Fruit fly (Drosophila melanogaster) whole organism, embryonic: Measurements from ENCODE around the gene CG6800.

Source experiments
- Ada2b ChIP-seq: fragments of 200-800 bp; sonication (Bioruptor generic); IDR thresholded peaks from 2 replicates; pipeline ENCODE4 v1.3.6; 2022; ENCODE audit warnings: missing biosample characterization, missing genetic modification characterization
- Antp ChIP-seq: fragments of 200-800 bp; sonication (Bioruptor generic); optimal IDR thresholded peaks from 3 replicates; lab custom pipeline; 2016; ENCODE audit warnings: missing biosample characterization, missing genetic modification characterization
- CG11504 ChIP-seq: fragments of 200-800 bp; sonication (Bioruptor generic); optimal IDR thresholded peaks from 3 replicates; lab custom pipeline; 2019; ENCODE audit warnings: missing biosample characterization, mild to moderate bottlenecking, missing genetic modification characterization, moderate library complexity
- CG12104 ChIP-seq: fragments of 200-800 bp; sonication (Bioruptor generic); optimal IDR thresholded peaks from 3 replicates; lab custom pipeline; 2016; ENCODE audit warnings: missing biosample characterization, missing genetic modification characterization
- CG13775 ChIP-seq: fragments of 200-800 bp; sonication (Bioruptor generic); optimal IDR thresholded peaks from 3 replicates; lab custom pipeline; 2017; ENCODE audit warnings: missing biosample characterization, mild to moderate bottlenecking, missing genetic modification characterization
- CG14014 ChIP-seq: fragments of 200-800 bp; sonication (Bioruptor generic); IDR thresholded peaks from 2 replicates; pipeline ENCODE4 v1.3.6; 2022; ENCODE audit warnings: missing biosample characterization, missing genetic modification characterization
- CG1832 ChIP-seq: fragments of 200-800 bp; sonication (Bioruptor generic); optimal IDR thresholded peaks from 2 replicates; lab custom pipeline; 2017; ENCODE audit warnings: missing biosample characterization, mild to moderate bottlenecking, missing genetic modification characterization, inconsistent platforms
- CG2678 ChIP-seq: fragments of 200-800 bp; sonication (Bioruptor generic); optimal IDR thresholded peaks from 3 replicates; lab custom pipeline; 2019; ENCODE audit warnings: missing biosample characterization, mild to moderate bottlenecking, missing genetic modification characterization, moderate library complexity
- CG32772 ChIP-seq: fragments of 200-800 bp; sonication (Bioruptor generic); IDR thresholded peaks from 2 replicates; pipeline ENCODE4 v1.3.6; 2022; ENCODE audit warnings: missing biosample characterization, missing genetic modification characterization
- CG33213 ChIP-seq: fragments of 200-800 bp; sonication (Bioruptor generic); optimal IDR thresholded peaks from 3 replicates; lab custom pipeline; 2016; ENCODE audit warnings: missing biosample characterization, missing genetic modification characterization
- CG4707 ChIP-seq: fragments of 200-800 bp; sonication (Bioruptor generic); optimal IDR thresholded peaks from 2 replicates; lab custom pipeline; 2018; ENCODE audit warnings: missing biosample characterization, mild to moderate bottlenecking, missing genetic modification characterization, moderate library complexity
- CG5245 ChIP-seq: fragments of 200-800 bp; sonication (Bioruptor generic); optimal IDR thresholded peaks from 3 replicates; lab custom pipeline; 2016; ENCODE audit warnings: missing biosample characterization, missing genetic modification characterization
- CG5953 ChIP-seq: fragments of 200-800 bp; sonication (Bioruptor generic); IDR thresholded peaks from 2 replicates; pipeline ENCODE4 v1.3.6; 2022; ENCODE audit warnings: missing biosample characterization, missing genetic modification characterization
- CG6689 ChIP-seq: fragments of 200-800 bp; sonication (Bioruptor generic); IDR thresholded peaks from 2 replicates; pipeline ENCODE4 v1.3.6; 2022; ENCODE audit warnings: missing biosample characterization, missing genetic modification characterization
- CG6854 ChIP-seq: fragments of 200-800 bp; sonication (Bioruptor generic); optimal IDR thresholded peaks from 3 replicates; lab custom pipeline; 2017; ENCODE audit warnings: missing biosample characterization, mild to moderate bottlenecking, missing genetic modification characterization
- CG7786 ChIP-seq: fragments of 200-800 bp; sonication (Bioruptor generic); optimal IDR thresholded peaks from 2 replicates; lab custom pipeline; 2016; ENCODE audit warnings: missing biosample characterization, missing genetic modification characterization
- CG8290 ChIP-seq, 3 experiments: fragments of 200-800 bp; sonication (Bioruptor generic); optimal IDR thresholded peaks; 2 replicates each; lab custom pipeline; 2016 to 2019; ENCODE audit warnings: missing biosample characterization in 3 of 3, missing genetic modification characterization in 3 of 3, mild to moderate bottlenecking in 2 of 3, moderate library complexity in 1 of 3
- CG8478 ChIP-seq: fragments of >200 bp; optimal IDR thresholded peaks from 2 replicates; lab custom pipeline; 2018
- CoRest ChIP-seq: fragments of 200-800 bp; sonication (Bioruptor generic); optimal IDR thresholded peaks from 3 replicates; lab custom pipeline; 2018; ENCODE audit warnings: missing biosample characterization, mild to moderate bottlenecking, missing genetic modification characterization, moderate library complexity
- CrebB ChIP-seq: fragments of 200-800 bp; sonication (Bioruptor generic); optimal IDR thresholded peaks from 3 replicates; lab custom pipeline; 2018; ENCODE audit warnings: missing biosample characterization, mild to moderate bottlenecking, missing genetic modification characterization
- E2f1 ChIP-seq: fragments of 200-800 bp; sonication (Bioruptor generic); IDR thresholded peaks from 2 replicates; pipeline ENCODE4 v1.3.6; 2022; ENCODE audit warnings: missing biosample characterization, missing genetic modification characterization
- Fer3 ChIP-seq: fragments of 200-800 bp; sonication (Bioruptor generic); optimal IDR thresholded peaks from 2 replicates; lab custom pipeline; 2018; ENCODE audit warnings: missing biosample characterization, mild to moderate bottlenecking, missing genetic modification characterization, moderate library complexity
- GATAe ChIP-seq: fragments of 200-800 bp; sonication (Bioruptor generic); conservative IDR thresholded peaks from 2 replicates; pipeline ENCODE4 v1.3.6; 2022; ENCODE audit warnings: missing biosample characterization, missing genetic modification characterization
- HmgD ChIP-seq: fragments of 200-800 bp; sonication (Bioruptor generic); optimal IDR thresholded peaks from 3 replicates; lab custom pipeline; 2016; ENCODE audit warnings: missing biosample characterization, missing genetic modification characterization
- Hr3 ChIP-seq: fragments of 200-800 bp; sonication (Bioruptor generic); optimal IDR thresholded peaks from 3 replicates; lab custom pipeline; 2016; ENCODE audit warnings: missing biosample characterization, missing genetic modification characterization
- Lim3 ChIP-seq: fragments of 200-800 bp; sonication (Bioruptor generic); IDR thresholded peaks from 2 replicates; pipeline ENCODE4 v1.3.6; 2022; ENCODE audit warnings: missing biosample characterization, missing genetic modification characterization
- Mrtf ChIP-seq: fragments of 200-800 bp; sonication (Bioruptor generic); IDR thresholded peaks from 3 replicates; pipeline ENCODE4 v1.3.6; 2022; ENCODE audit warnings: missing biosample characterization, missing genetic modification characterization
- Nf-YB ChIP-seq: fragments of 200-800 bp; sonication (Bioruptor generic); optimal IDR thresholded peaks from 3 replicates; lab custom pipeline; 2019; ENCODE audit warnings: missing biosample characterization, mild to moderate bottlenecking, missing genetic modification characterization, moderate library complexity
- Oaz ChIP-seq: fragments of 200-800 bp; sonication (Bioruptor generic); IDR thresholded peaks from 2 replicates; pipeline ENCODE4 v1.3.6; 2022; ENCODE audit warnings: missing biosample characterization, missing genetic modification characterization
- Pdp1 ChIP-seq, 2 experiments: fragments of 200-800 bp; sonication (Bioruptor generic); optimal IDR thresholded peaks; 3 replicates each; lab custom pipeline; 2016; ENCODE audit warnings: missing biosample characterization in 2 of 2, missing genetic modification characterization in 2 of 2, mild to moderate bottlenecking in 1 of 2, moderate library complexity in 1 of 2
- Scr ChIP-seq: fragments of 200-800 bp; sonication (Bioruptor generic); IDR thresholded peaks from 2 replicates; pipeline ENCODE4 v1.3.6; 2022; ENCODE audit warnings: missing biosample characterization, missing genetic modification characterization; ENCODE audit not compliant: partially characterized antibody
- YL-1 ChIP-seq: fragments of 200-800 bp; sonication (Bioruptor generic); optimal IDR thresholded peaks from 3 replicates; lab custom pipeline; 2017; ENCODE audit warnings: missing biosample characterization, mild to moderate bottlenecking, missing genetic modification characterization
- ab ChIP-seq: fragments of 200-800 bp; sonication (Bioruptor generic); optimal IDR thresholded peaks from 2 replicates; lab custom pipeline; 2016; ENCODE audit warnings: missing biosample characterization, missing genetic modification characterization
- ase ChIP-seq: fragments of 200-800 bp; sonication (Bioruptor generic); IDR thresholded peaks from 3 replicates; pipeline ENCODE4 v1.3.6; 2022; ENCODE audit warnings: missing biosample characterization, missing genetic modification characterization
- ash1 ChIP-seq: fragments of 200-800 bp; sonication (Bioruptor generic); optimal IDR thresholded peaks from 2 replicates; lab custom pipeline; 2018; ENCODE audit warnings: missing biosample characterization, mild to moderate bottlenecking, missing genetic modification characterization
- btn ChIP-seq: fragments of 200-800 bp; sonication (Bioruptor generic); optimal IDR thresholded peaks from 2 replicates; lab custom pipeline; 2016; ENCODE audit warnings: missing biosample characterization, missing genetic modification characterization
- ci ChIP-seq: fragments of 200-800 bp; sonication (Bioruptor generic); IDR thresholded peaks from 3 replicates; pipeline ENCODE4 v1.3.6; 2022; ENCODE audit warnings: missing biosample characterization, missing genetic modification characterization
- en ChIP-seq: fragments of 200-800 bp; sonication (Bioruptor generic); optimal IDR thresholded peaks from 2 replicates; lab custom pipeline; 2016; ENCODE audit warnings: missing biosample characterization, missing genetic modification characterization
- eyg ChIP-seq: fragments of 200-800 bp; sonication (Bioruptor generic); optimal IDR thresholded peaks from 3 replicates; lab custom pipeline; 2016; ENCODE audit warnings: missing biosample characterization, missing genetic modification characterization
- fu2 ChIP-seq: fragments of 200-800 bp; sonication (Bioruptor generic); optimal IDR thresholded peaks from 2 replicates; lab custom pipeline; 2016; ENCODE audit warnings: missing biosample characterization, missing genetic modification characterization
- lola ChIP-seq, 3 experiments: fragments of >200 bp in 2 of 3; fragments of 200-800 bp in 1 of 3; sonication (Bioruptor generic) in 1 of 3; optimal IDR thresholded peaks; 2 replicates each; lab custom pipeline; 2017 to 2019; ENCODE audit warnings: missing biosample characterization in 3 of 3, missing genetic modification characterization in 3 of 3, mild to moderate bottlenecking in 1 of 3, moderate library complexity in 1 of 3
- lov ChIP-seq, 2 experiments: fragments of 200-800 bp in 1 of 2; fragments of >200 bp in 1 of 2; sonication (Bioruptor generic) in 1 of 2; IDR thresholded peaks in 1 of 2; optimal IDR thresholded peaks in 1 of 2; 2 replicates in 1 of 2; 3 replicates in 1 of 2; pipeline versions ENCODE4 v1.3.6 to Lab custom; 2017 to 2022; ENCODE audit warnings: missing biosample characterization in 1 of 2, missing genetic modification characterization in 1 of 2
- luna ChIP-seq: fragments of 200-800 bp; sonication (Bioruptor generic); optimal IDR thresholded peaks from 2 replicates; lab custom pipeline; 2016; ENCODE audit warnings: missing biosample characterization, missing genetic modification characterization
- nom ChIP-seq: fragments of 200-800 bp; sonication (Bioruptor generic); optimal IDR thresholded peaks from 2 replicates; lab custom pipeline; 2017; ENCODE audit warnings: missing biosample characterization, missing genetic modification characterization, mild to moderate bottlenecking, moderate library complexity, missing genetic modification reagents
- row ChIP-seq: fragments of 200-800 bp; sonication (Bioruptor generic); IDR thresholded peaks from 3 replicates; pipeline ENCODE4 v1.3.6; 2022; ENCODE audit warnings: missing biosample characterization, missing genetic modification characterization
- sim ChIP-seq: fragments of 200-800 bp; sonication (Bioruptor generic); IDR thresholded peaks from 2 replicates; pipeline ENCODE4 v1.3.6; 2022; ENCODE audit warnings: missing biosample characterization, missing genetic modification characterization
- sqz ChIP-seq: fragments of 200-800 bp; sonication (Bioruptor generic); optimal IDR thresholded peaks from 3 replicates; lab custom pipeline; 2018; ENCODE audit warnings: missing biosample characterization, mild to moderate bottlenecking, missing genetic modification characterization
- sug ChIP-seq: fragments of 200-800 bp; optimal IDR thresholded peaks from 2 replicates; lab custom pipeline; 2019; ENCODE audit warnings: missing biosample characterization, mild to moderate bottlenecking, missing genetic modification characterization, moderate library complexity
- toy ChIP-seq: fragments of 200-800 bp; sonication (Bioruptor generic); IDR thresholded peaks from 2 replicates; pipeline ENCODE4 v1.3.6; 2022; ENCODE audit warnings: missing biosample characterization, missing genetic modification characterization
- zen2 ChIP-seq: fragments of 200-800 bp; sonication (Bioruptor generic); IDR thresholded peaks from 3 replicates; pipeline ENCODE4 v1.3.6; 2022; ENCODE audit warnings: missing biosample characterization, missing genetic modification characterization; ENCODE audit not compliant: partially characterized antibody
- zfh2 ChIP-seq: fragments of 200-800 bp; sonication (Bioruptor generic); optimal IDR thresholded peaks from 2 replicates; lab custom pipeline; 2016; ENCODE audit warnings: missing biosample characterization, missing genetic modification characterization

CG6800 gene

dm6 chr3R:21781448-21781847, 5.5 kb downstream of the CG6800 start (continued):
- TF ChIP-seq lola (GFP tag; optimal IDR thresholded peaks at IDR 0.05; lab: Kevin White, UChicago) (peak in 1 of 3 experiments; percentile 71), zfh2 (GFP tag; lab: Kevin White, UChicago) (peak; percentile 18), CG13775 (peak; percentile 56), CG5953 (GFP tag; lab: Robert Waterston, UW) (no peak), Pdp1 (GFP tag; optimal IDR thresholded peaks at IDR 0.05; lab: Kevin White, UChicago) (peak; percentile 36 to 47), Lim3 (GFP tag; lab: Robert Waterston, UW) (no peak), CG6689 (GFP tag; lab: Robert Waterston, UW) (peak; percentile 66), Nf-YB (peak; percentile 36), ase (GFP tag; lab: Robert Waterston, UW) (0 out of 3 replicates have a peak, but pooled peaks have one; percentile 36), Hr3 (GFP tag; lab: Kevin White, UChicago) (peak; percentile 55), CG5245 (peak; percentile 22), CG14014 (peak; percentile 79), HmgD (GFP tag; lab: Kevin White, UChicago) (no peak), CrebB (no peak), sim (no peak), ci (GFP tag; lab: Robert Waterston, UW) (no peak), btn (GFP tag; lab: Kevin White, UChicago) (no peak), GATAe (GFP tag; lab: Robert Waterston, UW) (no peak), CG6854 (GFP tag; lab: Kevin White, UChicago) (no peak), CG2678 (tag; lab: Kevin White, UChicago) (peak; percentile 80), CG12104 (GFP tag; lab: Kevin White, UChicago) (peak; percentile 31), Oaz (GFP tag; lab: Robert Waterston, UW) (no peak; the same call in 1 of the 2 replicates), Ada2b (peak; percentile 77), sqz (GFP tag; lab: Kevin White, UChicago) (peak; percentile 25), ash1 (no peak), YL-1 (GFP tag; lab: Kevin White, UChicago) (no peak), CG4707 (no peak), CG8290 (GFP tag; optimal IDR thresholded peaks at IDR 0.05; lab: Kevin White, UChicago) (peak; percentile 12), CG8290 (tag; optimal IDR thresholded peaks at IDR 0.05; lab: Kevin White, UChicago) (no peak), en (GFP tag; lab: Kevin White, UChicago) (peak; percentile 55), CG1832 (GFP tag; lab: Kevin White, UChicago) (no peak), lov (optimal IDR thresholded peaks at IDR 0.05; lab: Kevin White, UChicago) (no peak), lov (GFP tag; IDR thresholded peaks at IDR 0.05; lab: Robert Waterston, UW) (no peak), sug (tag; lab: Kevin White, UChicago) (peak; percentile 17), Antp (GFP tag; lab: Kevin White, UChicago) (peak; percentile 54), luna (GFP tag; lab: Kevin White, UChicago) (peak; percentile 34), CG8478 (lab: Kevin White, UChicago) (no peak), CG7786 (peak; percentile 60), ab (GFP tag; lab: Kevin White, UChicago) (peak; percentile 40), CG33213 (GFP tag; lab: Kevin White, UChicago) (peak; percentile 12), Scr (GFP tag; lab: Robert Waterston, UW) (no peak), nom (GFP tag; lab: Kevin White, UChicago) (peak; percentile 82), CG11504 (tag; lab: Kevin White, UChicago) (peak; percentile 78), zen2 (no peak), Mrtf (GFP tag; lab: Robert Waterston, UW) (peak; percentile 63; the same call in 1 of the 3 replicates), CoRest (peak; percentile 76), Fer3 (tag; lab: Kevin White, UChicago) (peak; percentile 51), row (GFP tag; lab: Robert Waterston, UW) (peak; percentile 83), fu2 (GFP tag; lab: Kevin White, UChicago) (no peak), CG32772 (GFP tag; lab: Robert Waterston, UW) (peak; percentile 69), E2f1 (GFP tag; lab: Robert Waterston, UW) (peak; percentile 70), toy (GFP tag; lab: Robert Waterston, UW) (no peak), eyg (GFP tag; lab: Kevin White, UChicago) (no peak)
